Worm (Caenorhabditis elegans): ENCODE data around the gene ttr-22.

ce11 chrV:12233425-12233824 lies 7.8 kb upstream of the ttr-22 start:
- TF ChIP-seq him-1 (tag; optimal IDR thresholded peaks at IDR 0.05), result no peak
- TF ChIP-seq W03F9.2 (tag; optimal IDR thresholded peaks at IDR 0.05), result no peak
- no peak for TF ChIP-seq dao-5 (tag; optimal IDR thresholded peaks at IDR 0.05)
